Worm (Caenorhabditis elegans) whole organism, late embryonic: Measurements from ENCODE around the gene cyp-35A3.

Experiments used
- ceh-24 ChIP-seq: sonication (generic microtip); optimal IDR thresholded peaks from 2 replicates; lab custom pipeline; 2016; ENCODE audit warnings: mild to moderate bottlenecking, missing genetic modification characterization, missing compliant biosample characterization
- ceh-6 ChIP-seq: fragments of 200-800 bp; sonication (Bioruptor generic); optimal IDR thresholded peaks from 2 replicates; lab custom pipeline; 2018; ENCODE audit warnings: mild to moderate bottlenecking, missing genetic modification characterization, missing compliant biosample characterization
- ceh-9 ChIP-seq: sonication (generic microtip); optimal IDR thresholded peaks from 2 replicates; lab custom pipeline; 2016; ENCODE audit warnings: mild to moderate bottlenecking, missing genetic modification characterization, inconsistent platforms, missing compliant biosample characterization
- dmd-4 ChIP-seq: sonication (generic microtip); optimal IDR thresholded peaks from 2 replicates; lab custom pipeline; 2016; ENCODE audit warnings: borderline replicate concordance, missing genetic modification characterization, missing compliant biosample characterization
- fkh-6 ChIP-seq: sonication (generic microtip); optimal IDR thresholded peaks from 2 replicates; lab custom pipeline; 2016; ENCODE audit warnings: missing genetic modification characterization, missing compliant biosample characterization
- lin-11 ChIP-seq: fragments of 200-800 bp; sonication (Bioruptor generic); optimal IDR thresholded peaks from 2 replicates; lab custom pipeline; 2018; ENCODE audit warnings: mild to moderate bottlenecking, missing genetic modification characterization, missing compliant biosample characterization
- mec-3 ChIP-seq: sonication (generic microtip); optimal IDR thresholded peaks from 2 replicates; lab custom pipeline; 2016; ENCODE audit warnings: borderline replicate concordance, missing genetic modification characterization, missing compliant biosample characterization
- nhr-11 ChIP-seq: fragments of 150-350 bp; optimal IDR thresholded peaks from 2 replicates; lab custom pipeline; 2014; ENCODE audit warnings: missing biosample characterization, missing genetic modification characterization
- pha-4 ChIP-seq: fragments of 150-350 bp; optimal IDR thresholded peaks from 2 replicates; lab custom pipeline; 2018; ENCODE audit warnings: missing biosample characterization, missing genetic modification reagents, missing genetic modification characterization
- pqm-1 ChIP-seq: sonication (generic microtip); optimal IDR thresholded peaks from 2 replicates; lab custom pipeline; 2016; ENCODE audit warnings: missing genetic modification characterization, missing compliant biosample characterization
- sdc-2 ChIP-seq: sonication (generic microtip); optimal IDR thresholded peaks from 2 replicates; lab custom pipeline; 2016; ENCODE audit warnings: missing genotype, missing genetic modification characterization, missing compliant biosample characterization
- sox-4 ChIP-seq: sonication (generic microtip); optimal IDR thresholded peaks from 2 replicates; lab custom pipeline; 2017; ENCODE audit warnings: mild to moderate bottlenecking, missing genetic modification characterization, inconsistent platforms, missing compliant biosample characterization
- ztf-16 ChIP-seq: sonication (generic microtip); optimal IDR thresholded peaks from 2 replicates; lab custom pipeline; 2017; ENCODE audit warnings: missing genetic modification characterization, missing compliant biosample characterization

- TF ChIP-seq ceh-24, result no peak
- TF ChIP-seq ceh-9 (tag; lab: Kevin White, UChicago), result no peak
- TF ChIP-seq pha-4 (tag; lab: Kevin White, UChicago), result no peak
- TF ChIP-seq lin-11 (tag; lab: Kevin White, UChicago), result no peak
- TF ChIP-seq mec-3, result no peak
- TF ChIP-seq fkh-6 (tag; lab: Kevin White, UChicago), result no peak
- no peak for TF ChIP-seq ceh-6
- TF ChIP-seq dmd-4, result no peak
- no peak for TF ChIP-seq sdc-2 (tag; lab: Kevin White, UChicago)
- no peak for TF ChIP-seq nhr-11
- no peak for TF ChIP-seq pqm-1 (tag; lab: Kevin White, UChicago)
- TF ChIP-seq sox-4 (tag; lab: Kevin White, UChicago), result no peak
- no peak for TF ChIP-seq ztf-16 (tag; lab: Kevin White, UChicago)
These were observed 42.6 kb upstream of the cyp-35A3 start, which contains the start of gene nlp-31 for ce11 chrV:3979819-3980218.
